Fruit fly (Drosophila melanogaster): ENCODE results near the gene CG9044.

DNA sequence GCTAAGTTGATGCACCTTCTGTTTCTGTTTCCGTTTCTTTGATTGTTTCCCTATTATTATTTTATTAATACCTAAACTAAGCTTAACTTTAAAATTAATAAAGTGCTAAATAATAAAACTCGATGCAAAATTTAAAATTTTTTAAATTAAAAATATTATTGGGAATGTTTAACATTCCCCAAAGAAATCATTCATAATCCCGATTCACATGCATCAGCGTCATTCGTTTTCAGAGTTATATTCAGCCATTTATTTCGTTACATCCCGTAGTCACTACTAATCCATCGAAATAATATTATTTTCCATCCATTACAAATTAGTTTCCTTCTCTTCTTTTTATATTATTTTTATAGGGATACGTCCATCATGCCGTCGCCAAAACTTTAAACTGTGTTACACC, 1.7 kb upstream of the CG9044 start:
- TF ChIP-seq psq (optimal IDR thresholded peaks at IDR 0.05) (no peak), insv (optimal IDR thresholded peaks at IDR 0.05) (no peak), ttk (optimal IDR thresholded peaks at IDR 0.05) (no peak)
